Fruit fly (Drosophila melanogaster) whole organism, embryonic: Measurements from ENCODE around the gene Inx7.

Source experiments
- Abd-B ChIP-seq: fragments of 200-800 bp; sonication (Bioruptor generic); optimal IDR thresholded peaks from 2 replicates; lab custom pipeline; 2018; ENCODE audit warnings: missing biosample characterization, mild to moderate bottlenecking, missing genetic modification characterization, moderate library complexity
- Ada2b ChIP-seq: fragments of 200-800 bp; sonication (Bioruptor generic); IDR thresholded peaks from 2 replicates; pipeline ENCODE4 v1.3.6; 2022; ENCODE audit warnings: missing biosample characterization, missing genetic modification characterization
- Atf3 ChIP-seq: fragments of 200-800 bp; sonication (Bioruptor generic); optimal IDR thresholded peaks from 3 replicates; lab custom pipeline; 2016; ENCODE audit warnings: missing biosample characterization, missing genetic modification characterization
- Bdp1 ChIP-seq: fragments of 200-800 bp; sonication (Bioruptor generic); optimal IDR thresholded peaks from 3 replicates; lab custom pipeline; 2016; ENCODE audit warnings: missing biosample characterization, missing genetic modification characterization
- CG10147 ChIP-seq: fragments of 200-800 bp; sonication (Bioruptor generic); optimal IDR thresholded peaks from 2 replicates; lab custom pipeline; 2019; ENCODE audit warnings: missing biosample characterization, mild to moderate bottlenecking, missing genetic modification characterization, moderate library complexity
- CG11085 ChIP-seq: fragments of 200-800 bp; sonication (Bioruptor generic); IDR thresholded peaks from 2 replicates; pipeline ENCODE4 v1.3.6; 2022; ENCODE audit warnings: missing biosample characterization, missing genetic modification characterization
- CG12071 ChIP-seq: fragments of 200-800 bp; sonication (Bioruptor generic); optimal IDR thresholded peaks from 3 replicates; lab custom pipeline; 2018; ENCODE audit warnings: missing biosample characterization, mild to moderate bottlenecking, missing genetic modification characterization
- CG1233 ChIP-seq: fragments of 200-800 bp; sonication (Bioruptor generic); optimal IDR thresholded peaks from 4 replicates; lab custom pipeline; 2018; ENCODE audit warnings: missing biosample characterization, mild to moderate bottlenecking, missing genetic modification characterization
- CG13624 ChIP-seq: fragments of 200-800 bp; sonication (Bioruptor generic); optimal IDR thresholded peaks from 2 replicates; lab custom pipeline; 2016; ENCODE audit warnings: missing biosample characterization, missing genetic modification characterization
- CG15479 ChIP-seq: fragments of 200-800 bp; sonication (Bioruptor generic); optimal IDR thresholded peaks from 3 replicates; lab custom pipeline; 2019; ENCODE audit warnings: missing biosample characterization, mild to moderate bottlenecking, missing genetic modification characterization, moderate library complexity
- CG17385 ChIP-seq: fragments of 200-800 bp; sonication (Bioruptor generic); optimal IDR thresholded peaks from 3 replicates; lab custom pipeline; 2018; ENCODE audit warnings: missing biosample characterization, mild to moderate bottlenecking, missing genetic modification characterization
- CG2116 ChIP-seq: fragments of 200-800 bp; sonication (Bioruptor generic); optimal IDR thresholded peaks from 3 replicates; lab custom pipeline; 2018; ENCODE audit warnings: missing biosample characterization, mild to moderate bottlenecking, missing genetic modification characterization
- CG30020 ChIP-seq: fragments of 200-800 bp; optimal IDR thresholded peaks from 2 replicates; lab custom pipeline; 2019; ENCODE audit warnings: missing biosample characterization, mild to moderate bottlenecking, missing genetic modification characterization, moderate library complexity
- CG33213 ChIP-seq: fragments of 200-800 bp; sonication (Bioruptor generic); optimal IDR thresholded peaks from 3 replicates; lab custom pipeline; 2016; ENCODE audit warnings: missing biosample characterization, missing genetic modification characterization
- CG3407 ChIP-seq: fragments of 200-800 bp; sonication (Bioruptor generic); optimal IDR thresholded peaks from 2 replicates; lab custom pipeline; 2018; ENCODE audit warnings: missing biosample characterization, mild to moderate bottlenecking, missing genetic modification characterization
- CG34224 ChIP-seq: fragments of 200-800 bp; sonication (Bioruptor generic); IDR thresholded peaks from 3 replicates; pipeline ENCODE4 v1.3.6; 2022; ENCODE audit warnings: missing biosample characterization, missing genetic modification characterization; ENCODE audit not compliant: partially characterized antibody
- CG34422 ChIP-seq: fragments of 200-800 bp; sonication (Bioruptor generic); IDR thresholded peaks from 3 replicates; pipeline ENCODE4 v1.3.6; 2022; ENCODE audit warnings: missing biosample characterization, missing genetic modification characterization
- CG5953 ChIP-seq: fragments of 200-800 bp; sonication (Bioruptor generic); IDR thresholded peaks from 2 replicates; pipeline ENCODE4 v1.3.6; 2022; ENCODE audit warnings: missing biosample characterization, missing genetic modification characterization
- CG6791 ChIP-seq: fragments of 200-800 bp; sonication (Bioruptor generic); IDR thresholded peaks from 3 replicates; pipeline ENCODE4 v1.3.6; 2022; ENCODE audit warnings: missing biosample characterization, missing genetic modification characterization; ENCODE audit not compliant: partially characterized antibody
- CG7745 ChIP-seq: fragments of 200-800 bp; sonication (Bioruptor generic); optimal IDR thresholded peaks from 2 replicates; lab custom pipeline; 2018; ENCODE audit warnings: missing biosample characterization, mild to moderate bottlenecking, missing genetic modification characterization, moderate library complexity
- CG7786 ChIP-seq: fragments of 200-800 bp; sonication (Bioruptor generic); optimal IDR thresholded peaks from 2 replicates; lab custom pipeline; 2016; ENCODE audit warnings: missing biosample characterization, missing genetic modification characterization
- CG7839 ChIP-seq: fragments of 200-800 bp; sonication (Bioruptor generic); optimal IDR thresholded peaks from 3 replicates; lab custom pipeline; 2018; ENCODE audit warnings: missing biosample characterization, mild to moderate bottlenecking, missing genetic modification characterization, moderate library complexity
- CG7963 ChIP-seq: fragments of 200-800 bp; sonication (Bioruptor generic); IDR thresholded peaks from 3 replicates; pipeline ENCODE4 v1.3.6; 2022; ENCODE audit warnings: missing biosample characterization, missing genetic modification characterization; ENCODE audit not compliant: partially characterized antibody
- CG9215 ChIP-seq: fragments of 200-800 bp; sonication (Bioruptor generic); IDR thresholded peaks from 2 replicates; pipeline ENCODE4 v1.3.6; 2022; ENCODE audit warnings: missing biosample characterization, missing genetic modification characterization
- Chrac-16 ChIP-seq: fragments of 200-800 bp; sonication (Bioruptor generic); optimal IDR thresholded peaks from 3 replicates; lab custom pipeline; 2016; ENCODE audit warnings: missing biosample characterization, missing genetic modification characterization
- ERR ChIP-seq: fragments of 200-800 bp; sonication (Bioruptor generic); optimal IDR thresholded peaks from 2 replicates; lab custom pipeline; 2016; ENCODE audit warnings: missing biosample characterization, missing genetic modification characterization
- Ets65A ChIP-seq: fragments of 200-800 bp; sonication (Bioruptor generic); peaks from one replicate; lab custom pipeline; 2016; ENCODE audit warnings: missing biosample characterization, missing genetic modification characterization
- H15 ChIP-seq: fragments of 200-800 bp; sonication (Bioruptor generic); IDR thresholded peaks from 3 replicates; pipeline ENCODE4 v1.3.6; 2022; ENCODE audit warnings: missing biosample characterization, missing genetic modification characterization
- HHEX ChIP-seq: fragments of 200-800 bp; sonication (Bioruptor generic); optimal IDR thresholded peaks from 3 replicates; lab custom pipeline; 2017; ENCODE audit warnings: missing biosample characterization, mild to moderate bottlenecking, missing genetic modification characterization, missing genetic modification reagents
- Hr78 ChIP-seq, 2 experiments: fragments of 200-800 bp in 1 of 2; fragments of >200 bp in 1 of 2; sonication (Bioruptor generic) in 1 of 2; optimal IDR thresholded peaks; 2 replicates each; lab custom pipeline; 2017 to 2019; ENCODE audit warnings: missing biosample characterization in 2 of 2, missing genetic modification characterization in 2 of 2, mild to moderate bottlenecking in 1 of 2, moderate library complexity in 1 of 2
- Jarid2 ChIP-seq: fragments of 200-800 bp; sonication (Bioruptor generic); optimal IDR thresholded peaks from 3 replicates; lab custom pipeline; 2017; ENCODE audit warnings: mild to moderate bottlenecking, missing biosample characterization, missing genetic modification reagents, missing genetic modification characterization
- Myb ChIP-seq: fragments of 200-800 bp; sonication (Bioruptor generic); optimal IDR thresholded peaks from 2 replicates; lab custom pipeline; 2016; ENCODE audit warnings: missing biosample characterization, missing genetic modification characterization
- Sry-δ ChIP-seq: fragments of 200-800 bp; sonication (Bioruptor generic); optimal IDR thresholded peaks from 2 replicates; lab custom pipeline; 2016; ENCODE audit warnings: missing biosample characterization, missing genetic modification characterization
- br ChIP-seq: fragments of >200 bp; optimal IDR thresholded peaks from 2 replicates; lab custom pipeline; 2017
- bsh ChIP-seq, 2 experiments: fragments of 200-800 bp; sonication (Bioruptor generic); optimal IDR thresholded peaks; 2 replicates each; lab custom pipeline; 2017 to 2018; ENCODE audit warnings: mild to moderate bottlenecking in 2 of 2, missing biosample characterization in 2 of 2, missing genetic modification characterization in 2 of 2, moderate library complexity in 1 of 2
- chm ChIP-seq: fragments of 200-800 bp; sonication (Bioruptor generic); IDR thresholded peaks from 2 replicates; pipeline ENCODE4 v1.3.6; 2022; ENCODE audit warnings: missing biosample characterization, missing genetic modification characterization
- corto ChIP-seq: fragments of 200-800 bp; sonication (Bioruptor generic); optimal IDR thresholded peaks from 2 replicates; lab custom pipeline; 2016; ENCODE audit warnings: missing biosample characterization, mild to moderate bottlenecking, missing genetic modification characterization, moderate library complexity
- dmrt99B ChIP-seq: fragments of 200-800 bp; sonication (Bioruptor generic); optimal IDR thresholded peaks from 2 replicates; lab custom pipeline; 2018; ENCODE audit warnings: missing biosample characterization, mild to moderate bottlenecking, missing genetic modification characterization, moderate library complexity
- ems ChIP-seq: fragments of 200-800 bp; sonication (Bioruptor generic); optimal IDR thresholded peaks from 3 replicates; lab custom pipeline; 2016; ENCODE audit warnings: missing biosample characterization, missing genetic modification characterization
- fu2 ChIP-seq: fragments of 200-800 bp; sonication (Bioruptor generic); optimal IDR thresholded peaks from 2 replicates; lab custom pipeline; 2016; ENCODE audit warnings: missing biosample characterization, missing genetic modification characterization
- gsb-n ChIP-seq: fragments of 200-800 bp; sonication (Bioruptor generic); optimal IDR thresholded peaks from 3 replicates; lab custom pipeline; 2018; ENCODE audit warnings: missing biosample characterization, mild to moderate bottlenecking, missing genetic modification characterization
- her ChIP-seq: fragments of 200-800 bp; sonication (Bioruptor generic); optimal IDR thresholded peaks from 2 replicates; lab custom pipeline; 2016; ENCODE audit warnings: missing biosample characterization, missing genetic modification characterization
- klu ChIP-seq: fragments of 200-800 bp; sonication (Bioruptor generic); IDR thresholded peaks from 2 replicates; pipeline ENCODE4 v1.3.6; 2022; ENCODE audit warnings: missing biosample characterization, missing genetic modification characterization
- lilli ChIP-seq: fragments of 200-800 bp; sonication (Bioruptor generic); optimal IDR thresholded peaks from 3 replicates; lab custom pipeline; 2016; ENCODE audit warnings: missing biosample characterization, missing genetic modification characterization
- nau ChIP-seq: fragments of 200-800 bp; sonication (Bioruptor generic); optimal IDR thresholded peaks from 3 replicates; lab custom pipeline; 2017; ENCODE audit warnings: missing biosample characterization, mild to moderate bottlenecking, missing genetic modification characterization, missing genetic modification reagents
- nerfin-2 ChIP-seq: fragments of 200-800 bp; sonication (Bioruptor generic); IDR thresholded peaks from 2 replicates; pipeline ENCODE4 v1.3.6; 2022; ENCODE audit warnings: missing biosample characterization, missing genetic modification characterization; ENCODE audit not compliant: partially characterized antibody
- phol ChIP-seq: fragments of 200-800 bp; sonication (Bioruptor generic); optimal IDR thresholded peaks from 3 replicates; lab custom pipeline; 2018; ENCODE audit warnings: missing biosample characterization, mild to moderate bottlenecking, missing genetic modification characterization, moderate library complexity
- tap ChIP-seq: fragments of 200-800 bp; optimal IDR thresholded peaks from 3 replicates; lab custom pipeline; 2019; ENCODE audit warnings: missing biosample characterization, mild to moderate bottlenecking, missing genetic modification characterization, moderate library complexity

The Inx7 gene

DNA sequence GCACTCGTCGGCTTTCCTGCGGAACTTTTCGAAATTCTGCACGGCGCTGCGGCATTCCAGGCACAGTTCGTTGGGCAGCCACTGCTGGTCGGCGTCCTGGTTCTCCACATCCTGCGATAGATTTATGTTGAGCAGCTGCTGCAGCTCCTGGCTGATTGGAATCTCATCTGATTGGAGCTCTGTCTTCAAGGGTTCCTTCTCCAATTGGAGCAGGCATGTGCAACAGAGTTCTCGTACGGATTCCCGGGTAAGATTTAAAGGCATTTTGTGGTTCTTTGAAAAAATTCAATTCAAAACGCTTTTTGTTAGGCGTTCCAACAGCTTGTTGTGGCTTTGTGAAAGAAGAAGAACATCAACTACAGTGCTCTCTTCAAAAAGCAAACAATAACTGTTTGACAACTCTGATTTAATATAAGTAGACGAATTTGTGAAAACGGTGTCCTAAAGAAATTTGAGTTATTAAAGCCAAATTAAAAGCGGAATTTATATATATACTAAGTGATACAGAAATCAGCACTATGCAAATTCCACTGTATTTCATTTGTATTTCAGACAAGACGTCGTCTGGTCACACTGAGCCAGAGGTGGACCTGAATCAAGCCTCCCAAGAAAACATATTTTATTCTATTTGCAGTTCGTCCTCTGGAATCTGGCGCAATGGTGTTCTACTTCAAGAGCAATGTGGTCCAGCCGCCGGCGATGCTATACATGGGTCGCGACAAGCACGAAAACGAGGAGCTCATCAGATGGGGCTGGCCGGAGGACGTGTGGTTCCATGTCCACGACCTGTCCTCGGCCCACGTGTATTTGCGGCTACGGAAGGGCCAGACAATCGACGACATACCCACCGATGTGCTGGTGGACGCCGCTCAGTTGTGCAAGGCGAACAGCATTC, 20.2 kb upstream of the Inx7 start, which contains the start of the genes CG3032 and CG4593 (continued):
- TF ChIP-seq tap (peak; percentile 61), CG10147 (GFP tag; lab: Kevin White, UChicago) (peak; percentile 67), CG11085 (GFP tag; lab: Robert Waterston, UW) (peak; percentile 92), Myb (GFP tag; lab: Kevin White, UChicago) (peak; percentile 45), CG3407 (no peak), CG34224 (GFP tag; lab: Robert Waterston, UW) (no peak), CG7745 (tag; lab: Kevin White, UChicago) (no peak), CG7786 (GFP tag; lab: Kevin White, UChicago) (peak; percentile 72), ems (GFP tag; lab: Kevin White, UChicago) (peak; percentile 69), CG6791 (GFP tag; lab: Robert Waterston, UW) (no peak), dmrt99B (tag; lab: Kevin White, UChicago) (peak; percentile 80), klu (GFP tag; lab: Robert Waterston, UW) (peak; percentile 83), fu2 (peak; percentile 73), CG15479 (no peak), CG1233 (peak; percentile 64), ERR (GFP tag; lab: Kevin White, UChicago) (peak; percentile 8), CG30020 (tag; lab: Kevin White, UChicago) (peak; percentile 42), CG9215 (peak; percentile 83), Bdp1 (GFP tag; lab: Kevin White, UChicago) (peak; percentile 40), Hr78 (GFP tag; optimal IDR thresholded peaks at IDR 0.05; lab: Kevin White, UChicago) (no peak), CG12071 (GFP tag; lab: Kevin White, UChicago) (peak; percentile 70), Atf3 (GFP tag; lab: Kevin White, UChicago) (peak; percentile 34), bsh (GFP tag; optimal IDR thresholded peaks at IDR 0.05; lab: Kevin White, UChicago) (peak; percentile 47 to 79), CG7839 (peak; percentile 86), CG17385 (peak; percentile 93), Abd-B (GFP tag; lab: Kevin White, UChicago) (peak; percentile 75), Ets65A (peak; percentile 97), H15 (GFP tag; lab: Robert Waterston, UW) (peak; percentile 84), CG13624 (GFP tag; lab: Kevin White, UChicago) (peak; percentile 67), corto (no peak), Sry-δ (peak; percentile 73), br (lab: Kevin White, UChicago) (no peak), Ada2b (GFP tag; lab: Robert Waterston, UW) (peak; percentile 88), CG7963 (GFP tag; lab: Robert Waterston, UW) (no peak), phol (peak; percentile 78), her (GFP tag; lab: Kevin White, UChicago) (peak; percentile 18), gsb-n (tag; lab: Kevin White, UChicago) (peak; percentile 60), HHEX (GFP tag; lab: Kevin White, UChicago) (peak; percentile 70), CG2116 (GFP tag; lab: Kevin White, UChicago) (peak; percentile 57), Chrac-16 (peak; percentile 81), nau (GFP tag; lab: Kevin White, UChicago) (peak; percentile 31), CG5953 (peak; percentile 65), lilli (GFP tag; lab: Kevin White, UChicago) (peak; percentile 89), CG34422 (peak; percentile 92), nerfin-2 (GFP tag; lab: Robert Waterston, UW) (no peak), chm (GFP tag; lab: Robert Waterston, UW) (peak; percentile 66; the same call in 1 of the 2 replicates), Jarid2 (GFP tag; lab: Kevin White, UChicago) (no peak), CG33213 (GFP tag; lab: Kevin White, UChicago) (peak; percentile 64)
